Worm (Caenorhabditis elegans): ENCODE results near the gene fbxb-1.

DNA sequence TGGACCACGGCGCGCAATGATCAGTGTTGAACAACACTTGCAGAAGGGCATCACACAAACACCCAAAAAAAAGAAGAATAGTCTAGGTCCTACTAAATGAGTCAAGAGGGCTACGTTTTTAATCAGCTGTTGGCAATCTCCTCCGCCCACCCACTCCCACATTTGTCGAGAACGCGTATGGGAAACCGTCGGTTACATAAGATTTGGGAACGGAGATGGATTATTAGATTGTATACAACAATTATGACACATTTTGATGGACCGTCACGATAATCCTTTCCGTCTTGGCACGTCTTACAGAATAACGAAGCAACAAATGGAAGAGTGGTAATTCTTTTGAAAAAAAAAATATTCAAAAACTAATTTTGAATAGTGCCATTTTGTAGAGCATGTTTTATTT lies 45.8 kb downstream of the fbxb-1 start:
- TF ChIP-seq dmd-4 (tag; optimal IDR thresholded peaks at IDR 0.05; ENCODE audit: borderline replicate concordance) (no peak), ceh-31 (tag; optimal IDR thresholded peaks at IDR 0.05) (no peak), eyg-1 (tag; optimal IDR thresholded peaks at IDR 0.05) (no peak)
